Fruit fly (Drosophila melanogaster) whole organism, adult: ENCODE data around the gene Nsun5.

Experiments
- cic ChIP-seq: fragments of 200-800 bp; sonication (Bioruptor generic); optimal IDR thresholded peaks from 2 replicates; lab custom pipeline; 2017; ENCODE audit warnings: missing biosample characterization, mild to moderate bottlenecking, missing genetic modification characterization, moderate library complexity
- cnc ChIP-seq, 2 experiments: fragments of >200 bp; optimal IDR thresholded peaks; 2 replicates each; lab custom pipeline; 2017
- tj ChIP-seq: fragments of 200-800 bp; sonication (Bioruptor generic); optimal IDR thresholded peaks from 3 replicates; lab custom pipeline; 2017; ENCODE audit warnings: missing biosample characterization, mild to moderate bottlenecking, missing genetic modification characterization, moderate library complexity

DNA sequence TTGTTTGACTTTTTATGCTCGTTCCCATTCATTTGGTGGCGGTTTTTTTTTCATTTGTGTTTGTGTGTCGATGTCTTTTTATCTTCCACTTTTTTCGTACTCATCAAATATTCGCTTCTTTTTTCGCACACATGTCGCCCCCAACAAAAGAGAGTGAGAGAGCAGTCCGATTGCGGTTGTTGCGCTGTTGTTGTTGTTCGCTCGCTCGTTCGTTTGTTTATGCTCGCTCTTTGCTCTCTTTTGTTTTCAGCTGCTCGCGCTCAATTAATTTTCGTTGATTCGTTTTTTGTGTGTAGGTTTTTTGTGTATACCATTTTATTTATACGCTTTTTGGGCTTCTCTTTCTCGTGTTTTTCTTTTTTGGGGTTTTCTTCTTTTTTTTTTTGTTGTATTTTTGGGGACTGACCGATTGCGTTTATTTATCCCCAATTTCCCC lies 3.5 kb upstream of the Nsun5 start:
- TF ChIP-seq tj (GFP tag; lab: Kevin White, UChicago) (peak; percentile 64), cic (GFP tag; lab: Kevin White, UChicago) (peak; percentile 35), cnc (optimal IDR thresholded peaks at IDR 0.05; lab: Kevin White, UChicago) (no peak)
